Worm (Caenorhabditis elegans) whole organism, L1 larva: ENCODE results near the gene his-74.

Experiments
- egl-27 ChIP-seq, 2 experiments: fragments of 150-350 bp in 1 of 2; sonication (generic microtip); optimal IDR thresholded peaks; 3 replicates each; lab custom pipeline; 2017 to 2018; ENCODE audit warnings: missing biosample characterization in 2 of 2, missing genetic modification characterization in 2 of 2, missing genetic modification reagents in 2 of 2
- elt-3 ChIP-seq, 6 experiments: fragments of 150-350 bp in 1 of 6; sonication (generic microtip); optimal IDR thresholded peaks; 2 replicates each; lab custom pipeline; 2017 to 2018; ENCODE audit warnings: missing biosample characterization in 6 of 6, missing genetic modification characterization in 6 of 6, inconsistent platforms in 1 of 6
- hlh-17 ChIP-seq: fragments of 200-800 bp; sonication (Bioruptor generic); optimal IDR thresholded peaks from 2 replicates; lab custom pipeline; 2018; ENCODE audit warnings: missing genetic modification characterization, mild to moderate bottlenecking, missing compliant biosample characterization, moderate library complexity, borderline replicate concordance
- lin-13 ChIP-seq: fragments of 150-350 bp; optimal IDR thresholded peaks from 2 replicates; lab custom pipeline; 2014; ENCODE audit warnings: missing biosample characterization, missing genetic modification reagents, missing genetic modification characterization
- lin-15B ChIP-seq: fragments of 150-350 bp; sonication (generic microtip); optimal IDR thresholded peaks from 3 replicates; lab custom pipeline; 2014; ENCODE audit warnings: missing biosample characterization, missing genetic modification characterization
- lir-3 ChIP-seq: sonication (generic microtip); optimal IDR thresholded peaks from 2 replicates; lab custom pipeline; 2016; ENCODE audit warnings: mild to moderate bottlenecking, missing genetic modification characterization, moderate library complexity, missing compliant biosample characterization; ENCODE audit not compliant: poor library complexity
- mdl-1 ChIP-seq, 2 experiments: fragments of 150-350 bp; optimal IDR thresholded peaks; 2 replicates each; lab custom pipeline; 2014 to 2017; ENCODE audit warnings: missing biosample characterization in 2 of 2, missing genetic modification characterization in 2 of 2, inconsistent platforms in 1 of 2
- nhr-84 ChIP-seq: sonication (generic microtip); optimal IDR thresholded peaks from 2 replicates; lab custom pipeline; 2017; ENCODE audit warnings: missing biosample characterization, missing genetic modification characterization
- snpc-4 ChIP-seq: fragments of 150-350 bp; optimal IDR thresholded peaks from 2 replicates; lab custom pipeline; 2014; ENCODE audit warnings: missing biosample characterization, missing genetic modification characterization
- swsn-7 ChIP-seq: sonication (generic microtip); optimal IDR thresholded peaks from 2 replicates; lab custom pipeline; 2016; ENCODE audit warnings: missing genetic modification characterization, missing compliant biosample characterization
- unc-86 ChIP-seq: sonication (generic microtip); optimal IDR thresholded peaks from 2 replicates; lab custom pipeline; 2016; ENCODE audit warnings: missing genetic modification characterization, missing compliant biosample characterization

his-74 gene

ce11 chrV:12611029-12611428 lies 49.1 kb downstream of the his-74 start, which contains the start of gene cubn-1:
Gene cubn-1 (plus strand): TSS chrV:12611329.
- TF ChIP-seq snpc-4 = no peak
- no peak for TF ChIP-seq nhr-84 (tag; lab: Kevin White, UChicago)
- TF ChIP-seq elt-3 (tag; optimal IDR thresholded peaks at IDR 0.05; lab: Kevin White, UChicago) = no peak
- no peak for TF ChIP-seq mdl-1 (tag; optimal IDR thresholded peaks at IDR 0.05; lab: Kevin White, UChicago)
- no peak for TF ChIP-seq swsn-7 (tag; lab: Kevin White, UChicago)
- no peak for TF ChIP-seq lin-13 (GFP tag; lab: Kevin White, UChicago)
- TF ChIP-seq lir-3 (tag; lab: Kevin White, UChicago) = no peak
- TF ChIP-seq hlh-17 = no peak
- no peak for TF ChIP-seq egl-27 (tag; optimal IDR thresholded peaks at IDR 0.05; lab: Kevin White, UChicago)
- no peak for TF ChIP-seq lin-15B
- TF ChIP-seq unc-86 = no peak
- TF ChIP-seq, all 84 proteins: peak for 0
